Worm (Caenorhabditis elegans) whole organism, L4/young adult: Measurements from ENCODE around the gene Y51B9A.9.

ENCODE experiments used
- W03F9.2 ChIP-seq: fragments of 150-350 bp; optimal IDR thresholded peaks from 2 replicates; lab custom pipeline; 2014; ENCODE audit warnings: missing biosample characterization, missing genetic modification characterization
- him-1 ChIP-seq: sonication (generic microtip); optimal IDR thresholded peaks from 2 replicates; lab custom pipeline; 2016; ENCODE audit warnings: missing genotype, missing genetic modification reagents, missing genetic modification characterization, missing compliant biosample characterization

DNA sequence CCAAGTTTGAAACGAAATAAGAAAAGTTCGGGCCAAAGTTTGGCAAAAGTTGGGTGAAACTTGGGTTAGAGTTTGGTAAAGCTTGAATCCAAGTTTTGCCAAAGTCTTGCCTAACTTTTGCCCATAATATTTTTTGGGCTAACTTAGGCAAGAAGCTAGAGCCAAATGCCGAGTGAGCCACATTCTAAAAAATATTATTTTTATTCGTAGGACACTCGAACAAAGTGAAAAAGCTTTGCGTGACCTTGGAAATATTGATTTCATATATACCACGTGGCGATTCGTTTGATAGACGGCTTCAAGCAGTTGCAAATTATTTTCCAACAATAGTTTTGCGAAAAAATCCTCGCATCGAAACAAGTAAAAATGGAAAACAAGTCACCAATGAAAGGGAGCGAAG lies 6.5 kb upstream of the Y51B9A.9 start, which contains the start of gene Y51B9A.5:
- TF ChIP-seq him-1 (tag; lab: Kevin White, UChicago) (no peak), W03F9.2 (tag; lab: Kevin White, UChicago) (no peak)
